Fruit fly (Drosophila melanogaster) whole organism, wandering third instar larva: ENCODE data around the gene Rsod.

Experiments
- Dfd ChIP-seq: fragments of >200 bp; optimal IDR thresholded peaks from 2 replicates; lab custom pipeline; 2017; ENCODE audit warnings: missing biosample characterization, missing genetic modification characterization
- Dif ChIP-seq: fragments of 200-275, 200-300 bp; sonication (Bioruptor generic); optimal IDR thresholded peaks from 2 replicates; lab custom pipeline; 2018; ENCODE audit warnings: missing biosample characterization, missing genetic modification characterization; ENCODE audit not compliant: partially characterized antibody
- Jra ChIP-seq: sonication (Bioruptor generic); optimal IDR thresholded peaks from 2 replicates; lab custom pipeline; 2016; ENCODE audit warnings: missing biosample characterization, missing genetic modification characterization
- N ChIP-seq: fragments of >200 bp; optimal IDR thresholded peaks from 2 replicates; lab custom pipeline; 2018; ENCODE audit warnings: missing biosample characterization, missing external identifiers, missing genetic modification characterization
- OdsH ChIP-seq: fragments of 200-800 bp; sonication (Bioruptor generic); optimal IDR thresholded peaks from 2 replicates; lab custom pipeline; 2016; ENCODE audit warnings: missing biosample characterization, mild to moderate bottlenecking, missing genetic modification characterization
- br ChIP-seq: fragments of 200-800 bp; sonication (Bioruptor generic); optimal IDR thresholded peaks from 2 replicates; lab custom pipeline; 2016; ENCODE audit warnings: missing biosample characterization, missing genetic modification characterization
- dmrt93B ChIP-seq: fragments of 200-800 bp; sonication (Bioruptor generic); optimal IDR thresholded peaks from 2 replicates; lab custom pipeline; 2018; ENCODE audit warnings: missing biosample characterization, mild to moderate bottlenecking, missing genetic modification characterization
- ey ChIP-seq: fragments of 200-800 bp; sonication (Bioruptor generic); optimal IDR thresholded peaks from 2 replicates; lab custom pipeline; 2016; ENCODE audit warnings: missing biosample characterization, missing genetic modification characterization
- h ChIP-seq: fragments of 200-800 bp; sonication (Bioruptor generic); optimal IDR thresholded peaks from 3 replicates; lab custom pipeline; 2016; ENCODE audit warnings: missing biosample characterization, mild to moderate bottlenecking, missing genetic modification characterization
- jim ChIP-seq: fragments of 175-275, 200-325 bp; sonication (Bioruptor generic); optimal IDR thresholded peaks from 2 replicates; lab custom pipeline; 2016; ENCODE audit warnings: missing biosample characterization, mild to moderate bottlenecking, missing genetic modification characterization
- pan ChIP-seq: fragments of >200 bp; optimal IDR thresholded peaks from 2 replicates; lab custom pipeline; 2017
- psq ChIP-seq: fragments of 200-800 bp; sonication (Bioruptor generic); optimal IDR thresholded peaks from 3 replicates; lab custom pipeline; 2017; ENCODE audit warnings: missing biosample characterization, mild to moderate bottlenecking, missing genetic modification characterization, moderate library complexity
- sage ChIP-seq: fragments of 200-800 bp; sonication (Bioruptor generic); optimal IDR thresholded peaks from 2 replicates; lab custom pipeline; 2016; ENCODE audit warnings: missing biosample characterization, mild to moderate bottlenecking, missing genetic modification characterization

- TF ChIP-seq Dif (GFP tag; lab: Kevin White, UChicago) = no peak
- no peak for TF ChIP-seq psq
- TF ChIP-seq jim (GFP tag; lab: Kevin White, UChicago) = no peak
- no peak for TF ChIP-seq OdsH (GFP tag; lab: Kevin White, UChicago)
- TF ChIP-seq ey (GFP tag; lab: Kevin White, UChicago) = no peak
- TF ChIP-seq sage (GFP tag; lab: Kevin White, UChicago) = no peak
- no peak for TF ChIP-seq N (GFP tag; lab: Kevin White, UChicago)
- no peak for TF ChIP-seq Dfd (GFP tag; lab: Kevin White, UChicago)
- no peak for TF ChIP-seq pan (lab: Kevin White, UChicago)
- TF ChIP-seq dmrt93B (GFP tag; lab: Kevin White, UChicago) = no peak
- no peak for TF ChIP-seq h (GFP tag; lab: Kevin White, UChicago)
- TF ChIP-seq Jra (GFP tag; lab: Kevin White, UChicago) = no peak
- no peak for TF ChIP-seq br (GFP tag; lab: Kevin White, UChicago)
Measured at dm6 chr3R:30150602-30151001, 20.4 kb downstream of the Rsod start.
